Fruit fly (Drosophila melanogaster): ENCODE measurements around the gene TotF.

TotF gene

dm6 chr2L:19865539-19866068 lies 46.6 kb downstream of the TotF start (continued):
- peak; percentile 92 for TF ChIP-seq CG11723 (GFP tag; optimal IDR thresholded peaks at IDR 0.05)
- TF ChIP-seq CG8388 (GFP tag; optimal IDR thresholded peaks at IDR 0.05) = peak; percentile 97
- peak; percentile 87 for TF ChIP-seq CG4820 (GFP tag; optimal IDR thresholded peaks at IDR 0.05)
- peak; percentile 94 for TF ChIP-seq chn (GFP tag; optimal IDR thresholded peaks at IDR 0.05)
- peak; percentile 84 for TF ChIP-seq schlank (tag; optimal IDR thresholded peaks at IDR 0.05)
- TF ChIP-seq Pdp1 (GFP tag; optimal IDR thresholded peaks at IDR 0.05) = peak; percentile 93 to 94
- peak; percentile 96 for TF ChIP-seq CG5953 (GFP tag; IDR thresholded peaks at IDR 0.05)
- peak; percentile 84 for TF ChIP-seq ERR (GFP tag; optimal IDR thresholded peaks at IDR 0.05)
- no peak for TF ChIP-seq mld (GFP tag; IDR thresholded peaks at IDR 0.05; ENCODE audit: partially characterized antibody)
- peak; percentile 78 for TF ChIP-seq klu (GFP tag; IDR thresholded peaks at IDR 0.05)
- peak; percentile 64 for TF ChIP-seq nom (GFP tag; optimal IDR thresholded peaks at IDR 0.05)
- TF ChIP-seq corto (GFP tag; optimal IDR thresholded peaks at IDR 0.05) = peak; percentile 34
- peak; percentile 92 to 97 for TF ChIP-seq dpn (GFP tag; optimal IDR thresholded peaks at IDR 0.05)
- no peak for TF ChIP-seq bigmax (GFP tag; optimal IDR thresholded peaks at IDR 0.05)
- TF ChIP-seq CG17612 (GFP tag; IDR thresholded peaks at IDR 0.05) = peak; percentile 89
- TF ChIP-seq CrebB (tag; optimal IDR thresholded peaks at IDR 0.05) = peak; percentile 93
- peak; percentile 60 for TF ChIP-seq lbe (GFP tag; optimal IDR thresholded peaks at IDR 0.05)
- TF ChIP-seq CG32772 (GFP tag; IDR thresholded peaks at IDR 0.05) = peak; percentile 92
- peak; percentile 79 for TF ChIP-seq CG8281 (tag; optimal IDR thresholded peaks at IDR 0.05)
- TF ChIP-seq CG9876 (GFP tag; optimal IDR thresholded peaks at IDR 0.05) = peak; percentile 89
- peak; percentile 77; the same call in 2 of the 3 replicates for TF ChIP-seq sr (GFP tag; IDR thresholded peaks at IDR 0.05)
- no peak for TF ChIP-seq ato (GFP tag; IDR thresholded peaks at IDR 0.05; ENCODE audit: partially characterized antibody)
- TF ChIP-seq oc (tag; optimal IDR thresholded peaks at IDR 0.05) = peak; percentile 97
- peak; percentile 94 for TF ChIP-seq Mes4 (GFP tag; optimal IDR thresholded peaks at IDR 0.05)
- TF ChIP-seq CG15696 (tag; optimal IDR thresholded peaks at IDR 0.05) = peak; percentile 77
- TF ChIP-seq da (GFP tag; optimal IDR thresholded peaks at IDR 0.05) = peak; percentile 88
- peak; percentile 67 for TF ChIP-seq D19B (GFP tag; optimal IDR thresholded peaks at IDR 0.05)
- peak; percentile 92 for TF ChIP-seq Fer3 (tag; optimal IDR thresholded peaks at IDR 0.05)
- peak; percentile 60 for TF ChIP-seq stwl (tag; optimal IDR thresholded peaks at IDR 0.05)
- TF ChIP-seq Ravus (GFP tag; IDR thresholded peaks at IDR 0.05) = peak; percentile 78
- TF ChIP-seq tll (GFP tag; optimal IDR thresholded peaks at IDR 0.05) = peak in 1 of 2 experiments; percentile 51
- peak; percentile 93 for TF ChIP-seq NFAT (GFP tag; IDR thresholded peaks at IDR 0.05)
- TF ChIP-seq salm (tag; optimal IDR thresholded peaks at IDR 0.05) = peak; percentile 94
- peak; percentile 83 for TF ChIP-seq CG15011 (GFP tag; optimal IDR thresholded peaks at IDR 0.05)
- TF ChIP-seq Hmx (GFP tag; optimal IDR thresholded peaks at IDR 0.05) = peak; percentile 72
- TF ChIP-seq mam (GFP tag; optimal IDR thresholded peaks at IDR 0.05) = peak; percentile 95
- peak; percentile 6 for TF ChIP-seq CTCF (GFP tag; optimal IDR thresholded peaks at IDR 0.05)
- peak; percentile 95 for TF ChIP-seq org-1 (GFP tag; optimal IDR thresholded peaks at IDR 0.05)
- TF ChIP-seq emc (GFP tag; optimal IDR thresholded peaks at IDR 0.05) = peak; percentile 60
- TF ChIP-seq grn (GFP tag; optimal IDR thresholded peaks at IDR 0.05) = peak; percentile 73
- peak; percentile 94 for TF ChIP-seq B-H1 (GFP tag; IDR thresholded peaks at IDR 0.05)
- peak; percentile 95 for TF ChIP-seq Bteb2 (GFP tag; optimal IDR thresholded peaks at IDR 0.05)
- peak; percentile 84 for TF ChIP-seq nerfin-1 (tag; optimal IDR thresholded peaks at IDR 0.05)
- TF ChIP-seq dimm (GFP tag; IDR thresholded peaks at IDR 0.05) = peak; percentile 87
- TF ChIP-seq CG17802 (tag; optimal IDR thresholded peaks at IDR 0.05) = peak; percentile 80
- TF ChIP-seq pho (GFP tag; optimal IDR thresholded peaks at IDR 0.05) = peak; percentile 94
- no peak for TF ChIP-seq sna (GFP tag; IDR thresholded peaks at IDR 0.05; ENCODE audit: partially characterized antibody)
- peak; percentile 78 for TF ChIP-seq CG5180 (GFP tag; optimal IDR thresholded peaks at IDR 0.05)
- TF ChIP-seq CG13775 (GFP tag; optimal IDR thresholded peaks at IDR 0.05) = peak; percentile 93
- TF ChIP-seq dysf (GFP tag; IDR thresholded peaks at IDR 0.05) = peak; percentile 92

All from whole organism, embryonic.